Fruit fly (Drosophila melanogaster): ENCODE measurements around the gene CG8010.

The CG8010 gene

dm6 chrX:19268484-19269068 lies at the start of gene CG8010 (continued):
- no peak for TF ChIP-seq ash1 (GFP tag; optimal IDR thresholded peaks at IDR 0.05)
- TF ChIP-seq da (GFP tag; optimal IDR thresholded peaks at IDR 0.05): peak; percentile 24
- peak; percentile 22 for TF ChIP-seq Max (GFP tag; optimal IDR thresholded peaks at IDR 0.05)
- TF ChIP-seq pzg (GFP tag; optimal IDR thresholded peaks at IDR 0.05): peak; percentile 86
- no peak for TF ChIP-seq CG17612 (GFP tag; IDR thresholded peaks at IDR 0.05)
- no peak for TF ChIP-seq repo (GFP tag; optimal IDR thresholded peaks at IDR 0.05)
- TF ChIP-seq zfh1 (GFP tag; IDR thresholded peaks at IDR 0.05): peak; percentile 48; the same call in 1 of the 3 replicates
- peak; percentile 56 for TF ChIP-seq CG9932 (GFP tag; IDR thresholded peaks at IDR 0.05)
- no peak for TF ChIP-seq al (GFP tag; IDR thresholded peaks at IDR 0.05)
- TF ChIP-seq CG34422 (GFP tag; IDR thresholded peaks at IDR 0.05): no peak
- TF ChIP-seq CG4360 (GFP tag; IDR thresholded peaks at IDR 0.05): peak; percentile 16; the same call in 1 of the 2 replicates
- no peak for TF ChIP-seq CG3065 (GFP tag; optimal IDR thresholded peaks at IDR 0.05)
- TF ChIP-seq Hr51 (GFP tag; optimal IDR thresholded peaks at IDR 0.05): peak in 1 of 2 experiments; percentile 4
- no peak for TF ChIP-seq CG14667 (GFP tag; IDR thresholded peaks at IDR 0.05)
- peak; percentile 77 for TF ChIP-seq CG15514 (GFP tag; optimal IDR thresholded peaks at IDR 0.05)
- peak; percentile 48 for TF ChIP-seq CG17186 (GFP tag; optimal IDR thresholded peaks at IDR 0.05)
- peak; percentile 28 for TF ChIP-seq CG9609 (GFP tag; optimal IDR thresholded peaks at IDR 0.05)
- no peak for TF ChIP-seq pita (GFP tag; optimal IDR thresholded peaks at IDR 0.05)
- peak; percentile 33; the same call in 1 of the 3 replicates for TF ChIP-seq Dbx (GFP tag; IDR thresholded peaks at IDR 0.05)
- peak; percentile 28; the same call in 1 of the 2 replicates for TF ChIP-seq ato (GFP tag; IDR thresholded peaks at IDR 0.05; ENCODE audit: partially characterized antibody)
- TF ChIP-seq CG17328 (GFP tag; IDR thresholded peaks at IDR 0.05): no peak
- peak; percentile 81 for TF ChIP-seq zf30C (GFP tag; optimal IDR thresholded peaks at IDR 0.05)
- TF ChIP-seq CG10267 (tag; optimal IDR thresholded peaks at IDR 0.05): peak; percentile 40
- peak; percentile 31 for TF ChIP-seq CG7987 (GFP tag; optimal IDR thresholded peaks at IDR 0.05)
- no peak for TF ChIP-seq Lhr (GFP tag; optimal IDR thresholded peaks at IDR 0.05)
- no peak for TF ChIP-seq CG2678 (tag; optimal IDR thresholded peaks at IDR 0.05)
- peak; percentile 38; the same call in 1 of the 3 replicates for TF ChIP-seq CG16813 (GFP tag; IDR thresholded peaks at IDR 0.05; ENCODE audit: partially characterized antibody)
- TF ChIP-seq CG9797 (GFP tag; optimal IDR thresholded peaks at IDR 0.05): peak; percentile 12
- no peak for TF ChIP-seq CG17802 (tag; optimal IDR thresholded peaks at IDR 0.05)
- TF ChIP-seq Deaf1 (tag; optimal IDR thresholded peaks at IDR 0.05): no peak
- no peak for TF ChIP-seq yki (optimal IDR thresholded peaks at IDR 0.05)
- peak; percentile 17 for TF ChIP-seq HLHmδ (GFP tag; optimal IDR thresholded peaks at IDR 0.05)
- peak; percentile 15 for TF ChIP-seq CG8924 (tag; optimal IDR thresholded peaks at IDR 0.05)
- TF ChIP-seq unc-4 (GFP tag; IDR thresholded peaks at IDR 0.05; ENCODE audit: partially characterized antibody): peak; percentile 47; the same call in 1 of the 2 replicates
- TF ChIP-seq Doc3 (GFP tag; IDR thresholded peaks at IDR 0.05; ENCODE audit: partially characterized antibody): no peak
- TF ChIP-seq Elba2 (GFP tag; optimal IDR thresholded peaks at IDR 0.05): no peak
- TF ChIP-seq CG32772 (GFP tag; IDR thresholded peaks at IDR 0.05): peak; percentile 42; the same call in 1 of the 2 replicates
- TF ChIP-seq CG3726 (GFP tag; IDR thresholded peaks at IDR 0.05): no peak
- peak; percentile 47 for TF ChIP-seq slbo (GFP tag; IDR thresholded peaks at IDR 0.05)
- no peak for TF ChIP-seq mirr (GFP tag; optimal IDR thresholded peaks at IDR 0.05)
- TF ChIP-seq gcm2 (GFP tag; optimal IDR thresholded peaks at IDR 0.05): no peak
- TF ChIP-seq az2 (GFP tag; optimal IDR thresholded peaks at IDR 0.05): peak; percentile 2
- TF ChIP-seq C15 (GFP tag; IDR thresholded peaks at IDR 0.05): no peak
- no peak for TF ChIP-seq pan (optimal IDR thresholded peaks at IDR 0.05)
- peak in 1 of 2 experiments; percentile 13 for TF ChIP-seq pan (GFP tag; optimal IDR thresholded peaks at IDR 0.05 in 1 of 2, IDR thresholded peaks at IDR 0.05 in 1 of 2)
- TF ChIP-seq CG14014 (GFP tag; IDR thresholded peaks at IDR 0.05): peak; percentile 40; the same call in 1 of the 2 replicates
- no peak for TF ChIP-seq CG2889 (GFP tag; IDR thresholded peaks at IDR 0.05)
- peak; percentile 34 for TF ChIP-seq sug (tag; optimal IDR thresholded peaks at IDR 0.05)
- TF ChIP-seq CG17568 (GFP tag; optimal IDR thresholded peaks at IDR 0.05): no peak
- no peak for TF ChIP-seq run (tag; optimal IDR thresholded peaks at IDR 0.05)
